Worm (Caenorhabditis elegans) whole organism, L4 larva: Measurements from ENCODE around the gene Y61A9LA.1.

ENCODE experiments used
- F44E2.7 ChIP-seq: fragments of 200-800 bp; sonication (Bioruptor generic); IDR thresholded peaks from 2 replicates; pipeline ENCODE4 v2.1.2; 2022; ENCODE audit warnings: missing genetic modification characterization, missing compliant biosample characterization
- R02D3.7 ChIP-seq: fragments of 150-350 bp; sonication (generic microtip); optimal IDR thresholded peaks from 3 replicates; lab custom pipeline; 2014; ENCODE audit warnings: missing biosample characterization, missing genetic modification characterization
- Y75B8A.6 ChIP-seq: fragments of 200-800 bp; sonication (Bioruptor generic); IDR thresholded peaks from 2 replicates; pipeline ENCODE4 v1.3.6; 2022; ENCODE audit warnings: missing genetic modification reagents, missing genetic modification characterization, missing compliant biosample characterization
- aly-2 ChIP-seq: sonication (generic microtip); optimal IDR thresholded peaks from 2 replicates; lab custom pipeline; 2018; ENCODE audit warnings: missing biosample characterization, missing genetic modification characterization
- ces-1 ChIP-seq: fragments of 150-350 bp; sonication (generic microtip); optimal IDR thresholded peaks from 4 replicates; lab custom pipeline; 2014; ENCODE audit warnings: missing biosample characterization, missing genetic modification reagents, missing genetic modification characterization
- daf-12 ChIP-seq: fragments of 150-350 bp; optimal IDR thresholded peaks from 2 replicates; lab custom pipeline; 2014; ENCODE audit warnings: missing biosample characterization, missing genetic modification reagents, missing genetic modification characterization
- daf-16 ChIP-seq, 3 experiments: sonication (generic microtip); optimal IDR thresholded peaks; 2 replicates each; lab custom pipeline; 2016 to 2017; ENCODE audit warnings: missing genetic modification characterization in 3 of 3, missing genetic modification reagents in 3 of 3, mild to moderate bottlenecking in 2 of 3, missing compliant biosample characterization in 2 of 3, missing biosample characterization in 1 of 3, moderate library complexity in 1 of 3
- daf-8 ChIP-seq: fragments of 200-800 bp; sonication (Bioruptor generic); IDR thresholded peaks from 2 replicates; pipeline ENCODE4 v1.3.6; 2022; ENCODE audit warnings: missing genetic modification characterization, missing compliant biosample characterization
- egl-27 ChIP-seq: sonication (generic microtip); optimal IDR thresholded peaks from 3 replicates; lab custom pipeline; 2017; ENCODE audit warnings: missing biosample characterization, missing genetic modification reagents, missing genetic modification characterization
- lin-15B ChIP-seq: fragments of 150-350 bp; sonication (generic microtip); optimal IDR thresholded peaks from 3 replicates; lab custom pipeline; 2014; ENCODE audit warnings: missing biosample characterization, missing genetic modification characterization
- lir-3 ChIP-seq: sonication (generic microtip); optimal IDR thresholded peaks from 2 replicates; lab custom pipeline; 2016; ENCODE audit warnings: mild to moderate bottlenecking, missing genetic modification characterization, missing compliant biosample characterization
- nhr-77 ChIP-seq: fragments of 150-350 bp; optimal IDR thresholded peaks from 2 replicates; lab custom pipeline; 2014; ENCODE audit warnings: missing biosample characterization, missing genetic modification characterization
- ztf-11 ChIP-seq: fragments of 150-350 bp; optimal IDR thresholded peaks from 2 replicates; lab custom pipeline; 2014; ENCODE audit warnings: missing biosample characterization, missing genetic modification characterization

DNA sequence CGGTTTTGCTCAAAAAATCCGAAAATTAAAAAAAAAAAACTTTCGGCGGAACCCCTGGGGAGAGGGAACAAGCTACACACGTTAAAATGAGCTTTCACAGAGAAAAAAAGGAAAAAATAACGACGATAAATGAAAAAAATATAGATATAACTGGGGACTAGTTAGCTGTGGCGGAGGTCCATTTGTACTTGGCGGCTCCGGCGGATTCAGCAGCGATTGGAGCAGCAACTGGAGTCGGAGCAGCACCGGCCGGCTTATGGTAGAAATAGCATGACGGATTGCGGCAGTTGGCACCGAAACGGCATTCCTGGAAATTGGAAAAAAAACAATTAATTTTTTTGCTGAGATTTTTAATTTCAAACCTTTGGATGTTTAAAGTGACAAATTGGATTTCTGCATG is 22.6 kb upstream of the Y61A9LA.1 start:
- no peak for TF ChIP-seq egl-27 (tag; lab: Kevin White, UChicago)
- no peak for TF ChIP-seq daf-12 (tag; lab: Kevin White, UChicago)
- no peak for TF ChIP-seq R02D3.7
- no peak for TF ChIP-seq F44E2.7 (GFP tag; lab: Robert Waterston, UW)
- TF ChIP-seq ztf-11 (tag; lab: Kevin White, UChicago): no peak
- TF ChIP-seq daf-8: no peak
- no peak for TF ChIP-seq lir-3 (tag; lab: Kevin White, UChicago)
- TF ChIP-seq lin-15B (tag; lab: Kevin White, UChicago): no peak
- no peak for TF ChIP-seq daf-16 (GFP tag; optimal IDR thresholded peaks at IDR 0.05; lab: Kevin White, UChicago)
- TF ChIP-seq daf-16 (tag; optimal IDR thresholded peaks at IDR 0.05; lab: Kevin White, UChicago): no peak
- no peak for TF ChIP-seq ces-1 (GFP tag; lab: Kevin White, UChicago)
- no peak for TF ChIP-seq aly-2 (tag; lab: Kevin White, UChicago)
- TF ChIP-seq nhr-77 (tag; lab: Kevin White, UChicago): no peak
- TF ChIP-seq Y75B8A.6 (GFP tag; lab: Robert Waterston, UW): no peak
